Worm (Caenorhabditis elegans): ENCODE data around the gene F53G2.2.
A peak's percentile ranks its signal among the peaks of the same experiment; 100 is the strongest.

Gene F53G2.2

DNA sequence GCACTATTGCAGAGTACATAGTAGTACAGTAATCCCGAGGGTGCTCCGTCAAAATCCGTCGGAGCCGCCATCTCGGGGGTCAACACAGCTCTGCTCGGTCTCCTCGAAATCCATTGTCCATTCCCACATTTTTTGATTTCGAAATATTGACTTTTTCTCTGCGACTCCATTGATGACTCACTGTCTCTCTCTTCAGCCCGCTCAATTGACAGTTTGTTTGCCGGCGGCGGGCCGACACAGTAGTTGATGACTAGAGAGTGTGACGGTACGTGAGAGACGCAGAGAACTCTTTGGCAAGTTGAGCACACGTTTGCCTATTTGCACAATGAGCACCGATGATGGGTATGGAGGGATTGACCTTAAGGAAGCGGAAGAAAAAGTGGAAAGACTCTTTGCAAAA is 26.9 kb upstream of the F53G2.2 start (continued):
- TF ChIP-seq nhr-28 (tag; optimal IDR thresholded peaks at IDR 0.05) (no peak), isw-1 (GFP tag; IDR thresholded peaks at IDR 0.05) (no peak), blmp-1 (tag; optimal IDR thresholded peaks at IDR 0.05) (no peak), nhr-77 (tag; optimal IDR thresholded peaks at IDR 0.05) (peak; percentile 58), hlh-17 (GFP tag; optimal IDR thresholded peaks at IDR 0.05; ENCODE audit: borderline replicate concordance) (no peak), jun-1 (tag; optimal IDR thresholded peaks at IDR 0.05) (peak; percentile 63), lin-13 (GFP tag; optimal IDR thresholded peaks at IDR 0.05) (no peak), vab-15 (tag; optimal IDR thresholded peaks at IDR 0.05) (no peak), nhr-11 (tag; optimal IDR thresholded peaks at IDR 0.05) (no peak), lir-3 (tag; optimal IDR thresholded peaks at IDR 0.05; ENCODE audit: poor library complexity) (no peak), nhr-237 (tag; optimal IDR thresholded peaks at IDR 0.05) (no peak), Y116A8C.19 (tag; optimal IDR thresholded peaks at IDR 0.05; ENCODE audit: borderline replicate concordance) (no peak), xbp-1 (tag; optimal IDR thresholded peaks at IDR 0.05) (no peak), nhr-47 (tag; optimal IDR thresholded peaks at IDR 0.05) (no peak), efl-1 (optimal IDR thresholded peaks at IDR 0.05) (peak; percentile 35 to 52), efl-1 (GFP tag; optimal IDR thresholded peaks at IDR 0.05 in 1 of 2) (peak; percentile 9 to 92), nhr-76 (tag; optimal IDR thresholded peaks at IDR 0.05) (no peak), mab-9 (GFP tag; IDR thresholded peaks at IDR 0.05) (no peak), fkh-8 (tag; optimal IDR thresholded peaks at IDR 0.05) (no peak), lin-35 (GFP tag; optimal IDR thresholded peaks at IDR 0.05) (peak in 1 of 2 experiments; percentile 33), snpc-4 (tag; optimal IDR thresholded peaks at IDR 0.05) (peak; percentile 10), nhr-71 (tag; optimal IDR thresholded peaks at IDR 0.05) (peak; percentile 44), nhr-20 (tag; optimal IDR thresholded peaks at IDR 0.05) (peak; percentile 49), egl-13 (tag; optimal IDR thresholded peaks at IDR 0.05) (no peak), dsc-1 (tag; optimal IDR thresholded peaks at IDR 0.05) (no peak), unc-130 (tag; optimal IDR thresholded peaks at IDR 0.05) (no peak), nhr-19 (GFP tag; conservative IDR thresholded peaks at IDR 0.05) (peak; percentile 13; the same call in 1 of the 2 replicates), mdl-1 (tag; optimal IDR thresholded peaks at IDR 0.05) (no peak), unc-62 (GFP tag; optimal IDR thresholded peaks at IDR 0.05) (no peak), hpl-2 (GFP tag; optimal IDR thresholded peaks at IDR 0.05) (no peak), ceh-82 (tag; optimal IDR thresholded peaks at IDR 0.05) (no peak), rnt-1 (tag; optimal IDR thresholded peaks at IDR 0.05) (no peak), elt-2 (tag; optimal IDR thresholded peaks at IDR 0.05) (peak; percentile 50), zip-4 (GFP tag; optimal IDR thresholded peaks at IDR 0.05) (peak; percentile 28), lin-14 (GFP tag; optimal IDR thresholded peaks at IDR 0.05) (peak; percentile 54), fkh-10 (GFP tag; optimal IDR thresholded peaks at IDR 0.05) (no peak), nhr-85 (tag) (no peak), aha-1 (tag; optimal IDR thresholded peaks at IDR 0.05) (no peak), nhr-84 (tag; optimal IDR thresholded peaks at IDR 0.05) (no peak), irx-1 (tag; optimal IDR thresholded peaks at IDR 0.05) (no peak), unc-30 (tag; optimal IDR thresholded peaks at IDR 0.05) (no peak), sup-37 (GFP tag; optimal IDR thresholded peaks at IDR 0.05) (peak; percentile 64), ztf-4 (tag; optimal IDR thresholded peaks at IDR 0.05) (no peak), skn-1 (tag; optimal IDR thresholded peaks at IDR 0.05) (peak; percentile 17), nhr-90 (tag; optimal IDR thresholded peaks at IDR 0.05; ENCODE audit: poor library complexity) (peak; percentile 40), ceh-90 (tag; optimal IDR thresholded peaks at IDR 0.05) (no peak), ceh-8 (GFP tag; optimal IDR thresholded peaks at IDR 0.05) (no peak), lsy-2 (tag; optimal IDR thresholded peaks at IDR 0.05) (peak in 1 of 2 experiments; percentile 64), F16B12.6 (tag; optimal IDR thresholded peaks at IDR 0.05) (no peak), mef-2 (tag; optimal IDR thresholded peaks at IDR 0.05) (no peak), pqm-1 (tag; optimal IDR thresholded peaks at IDR 0.05) (no peak), nhr-12 (tag; optimal IDR thresholded peaks at IDR 0.05) (no peak), C04F5.9 (tag; optimal IDR thresholded peaks at IDR 0.05) (no peak), C34B4.2 (tag; optimal IDR thresholded peaks at IDR 0.05) (no peak)

Data from whole organism, L1 larva.